Worm (Caenorhabditis elegans) whole organism, L4 larva: ENCODE results near the gene R02E12.12.

ENCODE experiments used
- T20F7.1 ChIP-seq: fragments of 200-800 bp; sonication (Bioruptor generic); optimal IDR thresholded peaks from 2 replicates; lab custom pipeline; 2018; ENCODE audit warnings: mild to moderate bottlenecking, missing genetic modification characterization, missing compliant biosample characterization
- Y48G9A.11 ChIP-seq: fragments of 200-800 bp; sonication (Bioruptor generic); IDR thresholded peaks from 2 replicates; pipeline ENCODE4 v1.3.6; 2022; ENCODE audit warnings: missing genetic modification reagents, missing genetic modification characterization, missing compliant biosample characterization
- Y5F2A.4 ChIP-seq: fragments of 200-800 bp; sonication (Bioruptor generic); optimal IDR thresholded peaks from 2 replicates; lab custom pipeline; 2018; ENCODE audit warnings: mild to moderate bottlenecking, missing genetic modification characterization, missing compliant biosample characterization
- attf-4 ChIP-seq: sonication (generic microtip); optimal IDR thresholded peaks from 3 replicates; lab custom pipeline; 2017; ENCODE audit warnings: missing biosample characterization, missing genetic modification characterization
- mdt-29 ChIP-seq: fragments of 200-800 bp; sonication (Bioruptor generic); IDR thresholded peaks from 2 replicates; pipeline ENCODE4 v1.3.6; 2022; ENCODE audit warnings: missing genetic modification reagents, missing genetic modification characterization, missing compliant biosample characterization
- mes-2 ChIP-seq: sonication (generic microtip); optimal IDR thresholded peaks from 2 replicates; lab custom pipeline; 2016; ENCODE audit warnings: missing genotype, mild to moderate bottlenecking, missing genetic modification characterization, missing compliant biosample characterization; ENCODE audit not compliant: poor library complexity, severe bottlenecking
- nhr-11 ChIP-seq: fragments of 150-350 bp; optimal IDR thresholded peaks from 2 replicates; lab custom pipeline; 2014; ENCODE audit warnings: missing biosample characterization, missing genetic modification characterization
- nhr-111 ChIP-seq: fragments of 200-800 bp; sonication (Bioruptor generic); optimal IDR thresholded peaks from 2 replicates; lab custom pipeline; 2018; ENCODE audit warnings: mild to moderate bottlenecking, missing genetic modification characterization, missing compliant biosample characterization
- nhr-76 ChIP-seq: fragments of 150-350 bp; optimal IDR thresholded peaks from 2 replicates; lab custom pipeline; 2014; ENCODE audit warnings: missing biosample characterization, missing genetic modification characterization
- pqm-1 ChIP-seq: sonication (generic microtip); optimal IDR thresholded peaks from 2 replicates; lab custom pipeline; 2017; ENCODE audit warnings: missing biosample characterization, missing genetic modification characterization
- unc-130 ChIP-seq: sonication (generic microtip); optimal IDR thresholded peaks from 2 replicates; lab custom pipeline; 2016; ENCODE audit warnings: missing genetic modification reagents, missing genetic modification characterization, missing compliant biosample characterization
- vab-7 ChIP-seq: fragments of 200-800 bp; sonication (Bioruptor generic); IDR thresholded peaks from 2 replicates; pipeline ENCODE4 v1.3.6; 2022; ENCODE audit warnings: missing genetic modification reagents, missing genetic modification characterization, missing compliant biosample characterization

- TF ChIP-seq pqm-1 (peak; percentile 53), nhr-111 (GFP tag; lab: Kevin White, UChicago) (no peak), mdt-29 (GFP tag; lab: Robert Waterston, UW) (no peak), nhr-76 (tag; lab: Kevin White, UChicago) (no peak), Y48G9A.11 (GFP tag; lab: Robert Waterston, UW) (no peak), vab-7 (no peak), nhr-11 (no peak), attf-4 (tag; lab: Kevin White, UChicago) (no peak), mes-2 (no peak), Y5F2A.4 (no peak), T20F7.1 (GFP tag; lab: Kevin White, UChicago) (peak; percentile 18), unc-130 (GFP tag; lab: Kevin White, UChicago) (no peak)
These were observed 15.4 kb downstream of the R02E12.12 start for ce11 chrX:4018566-4019182.
